Comparison of ENCODE assay signal across 2 fruit fly cellular contexts in the genomic region with DNA sequence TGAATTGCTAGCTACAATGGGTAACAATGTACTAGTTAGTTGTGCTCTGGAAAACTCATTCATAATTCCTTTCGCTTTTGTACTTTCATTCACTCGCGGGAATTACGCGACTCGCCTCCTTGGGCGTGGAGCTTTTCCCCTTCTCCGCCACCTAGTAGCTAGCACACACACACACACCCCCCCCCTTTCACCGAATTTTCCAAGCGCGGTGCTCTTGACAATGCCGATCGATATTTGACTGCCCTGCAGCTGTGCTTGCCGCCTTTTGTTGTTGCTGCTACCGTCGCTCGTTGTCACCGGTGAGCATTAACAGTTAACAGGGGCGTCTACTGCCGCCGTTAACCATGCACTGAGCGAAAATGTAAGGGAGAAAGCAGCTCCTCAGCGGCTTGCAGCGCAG.
TF ChIP-seq lines count a peak whose summit lies in the region.

No protein-coding gene starts in this region.

- no peak for TF ChIP-seq CTCF in whole organism, embryonic (GFP tag; optimal IDR thresholded peaks at IDR 0.05; lab: Kevin White, UChicago)

TF ChIP-seq in whole organism, embryonic, 481 proteins besides CTCF, POLR2A, EP300 and RAD21:
- TF ChIP-seq onecut (GFP tag; IDR thresholded peaks at IDR 0.05; lab: Robert Waterston, UW): peak; percentile 94
- peak; percentile 63 for TF ChIP-seq Med (GFP tag; lab: Kevin White, UChicago)
- no peak for TF ChIP-seq Ravus (GFP tag; IDR thresholded peaks at IDR 0.05; lab: Robert Waterston, UW)
- TF ChIP-seq toy (GFP tag; IDR thresholded peaks at IDR 0.05; lab: Robert Waterston, UW): no peak
- TF ChIP-seq Nf-YB (GFP tag; optimal IDR thresholded peaks at IDR 0.05; lab: Kevin White, UChicago): no peak
- TF ChIP-seq CG2712 (tag; optimal IDR thresholded peaks at IDR 0.05; lab: Kevin White, UChicago): no peak
- no peak for TF ChIP-seq disco-r (GFP tag; optimal IDR thresholded peaks at IDR 0.05; lab: Kevin White, UChicago)
- 0 out of 2 replicates have a peak, but pooled peaks have one; percentile 10 for TF ChIP-seq CG14014 (GFP tag; IDR thresholded peaks at IDR 0.05; lab: Robert Waterston, UW)
- TF ChIP-seq unc-4 (GFP tag; IDR thresholded peaks at IDR 0.05; lab: Robert Waterston, UW; ENCODE audit: partially characterized antibody): no peak
- no peak for TF ChIP-seq dm (GFP tag; optimal IDR thresholded peaks at IDR 0.05; lab: Kevin White, UChicago)
- TF ChIP-seq CG10462 (GFP tag; optimal IDR thresholded peaks at IDR 0.05; lab: Kevin White, UChicago): no peak
- no peak for TF ChIP-seq HmgZ (tag; optimal IDR thresholded peaks at IDR 0.05; lab: Kevin White, UChicago)
- TF ChIP-seq crol (GFP tag; IDR thresholded peaks at IDR 0.05; lab: Robert Waterston, UW): peak; percentile 61; the same call in 1 of the 2 replicates
- TF ChIP-seq sr (GFP tag; IDR thresholded peaks at IDR 0.05; lab: Robert Waterston, UW): no peak
- no peak for TF ChIP-seq ab (GFP tag; optimal IDR thresholded peaks at IDR 0.05; lab: Kevin White, UChicago)
- no peak for TF ChIP-seq CG17829 (tag; optimal IDR thresholded peaks at IDR 0.05; lab: Kevin White, UChicago)
- TF ChIP-seq MESR4 (GFP tag; optimal IDR thresholded peaks at IDR 0.05; lab: Kevin White, UChicago): no peak
- no peak for TF ChIP-seq tap (tag; optimal IDR thresholded peaks at IDR 0.05; lab: Kevin White, UChicago)
- TF ChIP-seq CkIIα-i1 (GFP tag; IDR thresholded peaks at IDR 0.05; lab: Robert Waterston, UW): no peak
- TF ChIP-seq hbn (GFP tag; IDR thresholded peaks at IDR 0.05; lab: Robert Waterston, UW; ENCODE audit: partially characterized antibody): no peak
- TF ChIP-seq CG12744 (GFP tag; optimal IDR thresholded peaks at IDR 0.05; lab: Kevin White, UChicago): no peak
- no peak for TF ChIP-seq CG12659 (GFP tag; optimal IDR thresholded peaks at IDR 0.05; lab: Kevin White, UChicago)
- no peak for TF ChIP-seq Xbp1 (GFP tag; optimal IDR thresholded peaks at IDR 0.05; lab: Kevin White, UChicago)
- no peak for TF ChIP-seq Usf (GFP tag; optimal IDR thresholded peaks at IDR 0.05; lab: Kevin White, UChicago)
- no peak for TF ChIP-seq unpg (GFP tag; optimal IDR thresholded peaks at IDR 0.05; lab: Kevin White, UChicago)
- TF ChIP-seq CG10366 (GFP tag; IDR thresholded peaks at IDR 0.05; lab: Robert Waterston, UW): no peak
- no peak for TF ChIP-seq CrebB (tag; optimal IDR thresholded peaks at IDR 0.05; lab: Kevin White, UChicago)
- no peak for TF ChIP-seq jigr1 (GFP tag; IDR thresholded peaks at IDR 0.05; lab: Robert Waterston, UW)
- no peak for TF ChIP-seq CG16815 (GFP tag; optimal IDR thresholded peaks at IDR 0.05; lab: Kevin White, UChicago)
- no peak for TF ChIP-seq cwo (GFP tag; optimal IDR thresholded peaks at IDR 0.05; lab: Kevin White, UChicago)
- TF ChIP-seq Hr39 (optimal IDR thresholded peaks at IDR 0.05; lab: Kevin White, UChicago): no peak
- TF ChIP-seq Fer3 (tag; optimal IDR thresholded peaks at IDR 0.05; lab: Kevin White, UChicago): no peak
- TF ChIP-seq HLH4C (GFP tag; IDR thresholded peaks at IDR 0.05; lab: Robert Waterston, UW; ENCODE audit: partially characterized antibody): no peak
- 0 out of 2 replicates have a peak, but pooled peaks have one; percentile 6 for TF ChIP-seq CG32772 (GFP tag; IDR thresholded peaks at IDR 0.05; lab: Robert Waterston, UW)
- TF ChIP-seq CG11085 (GFP tag; IDR thresholded peaks at IDR 0.05; lab: Robert Waterston, UW): no peak
- no peak for TF ChIP-seq Neu2 (GFP tag; optimal IDR thresholded peaks at IDR 0.05; lab: Kevin White, UChicago; ENCODE audit: borderline replicate concordance)
- TF ChIP-seq CG34422 (GFP tag; IDR thresholded peaks at IDR 0.05; lab: Robert Waterston, UW): no peak
- TF ChIP-seq run (tag; optimal IDR thresholded peaks at IDR 0.05; lab: Kevin White, UChicago): no peak
- TF ChIP-seq CG13296 (GFP tag; optimal IDR thresholded peaks at IDR 0.05; lab: Kevin White, UChicago): no peak
- no peak for TF ChIP-seq CG7963 (GFP tag; IDR thresholded peaks at IDR 0.05; lab: Robert Waterston, UW; ENCODE audit: partially characterized antibody)
- TF ChIP-seq CG10979 (tag; optimal IDR thresholded peaks at IDR 0.05; lab: Kevin White, UChicago): no peak
- TF ChIP-seq HHEX (GFP tag; optimal IDR thresholded peaks at IDR 0.05; lab: Kevin White, UChicago): no peak

TF ChIP-seq in whole organism, pupa, 21 proteins besides CTCF, POLR2A, EP300 and RAD21:
- TF ChIP-seq CG14655 (GFP tag; optimal IDR thresholded peaks at IDR 0.05; lab: Kevin White, UChicago) (no peak), CG32121 (GFP tag; IDR thresholded peaks at IDR 0.05; lab: Robert Waterston, UW) (no peak), Pif1A (GFP tag; optimal IDR thresholded peaks at IDR 0.05; lab: Kevin White, UChicago) (no peak), CG13204 (GFP tag; optimal IDR thresholded peaks at IDR 0.05; lab: Kevin White, UChicago) (peak; percentile 13)
